Worm (Caenorhabditis elegans): ENCODE results near the gene F39E9.14.
"Not testable (repeated sequence)": the region's sequence is repeated elsewhere in the genome, so short reads cannot be mapped to it uniquely, and the experiment has no call there.

F39E9.14 gene

DNA sequence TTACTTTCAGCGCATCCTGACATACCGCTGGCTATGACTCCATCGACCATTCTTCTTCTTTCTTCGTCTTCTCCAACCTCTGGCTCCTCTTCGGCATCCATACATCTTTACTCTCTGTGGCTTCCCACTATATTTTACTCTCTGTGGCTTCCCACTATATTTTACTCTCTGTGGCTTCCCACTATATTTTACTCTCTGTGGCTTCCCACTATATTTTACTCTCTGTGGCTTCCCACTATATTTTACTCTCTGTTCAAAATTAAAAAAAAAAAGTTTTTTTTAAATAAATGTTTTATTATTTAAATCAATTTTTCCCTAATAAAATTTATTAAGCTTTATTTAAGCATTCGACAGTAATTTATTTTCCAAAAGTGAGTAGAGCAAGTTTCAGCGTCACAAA lies at the start of gene F39E9.14:
F39E9.14 (minus strand) TSS at position 101 of the 400 bp plus-strand sequence.
- TF ChIP-seq hlh-15, rnt-1, ceh-2 (tag; optimal IDR thresholded peaks at IDR 0.05): not testable (repeated sequence)

DNA sequence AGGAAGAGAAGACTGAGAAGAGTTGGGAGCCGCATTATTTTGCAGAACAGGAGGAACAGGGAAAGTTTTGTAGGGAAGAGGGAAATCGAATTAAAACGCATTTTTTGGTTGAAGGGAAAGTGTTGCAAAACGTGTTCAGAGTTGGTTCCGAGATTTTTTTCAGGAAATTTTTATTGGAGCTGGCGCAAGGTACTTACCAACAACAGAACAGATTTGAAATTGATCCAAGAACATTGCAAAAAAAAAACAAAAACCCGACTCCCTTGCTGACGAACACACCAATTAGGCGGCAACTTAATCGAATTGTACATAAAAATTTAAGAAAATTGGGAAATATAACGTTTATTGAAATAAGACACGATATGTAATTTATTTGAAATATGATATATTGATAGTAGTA lies 48.1 kb upstream of the F39E9.14 start, which contains the start of gene F14D2.7:
F14D2.7 (minus strand) TSS at position 101 of the 400 bp plus-strand sequence.
- TF ChIP-seq pat-9 (tag; optimal IDR thresholded peaks at IDR 0.05): no peak
- TF ChIP-seq dmd-4 (tag; optimal IDR thresholded peaks at IDR 0.05; ENCODE audit: borderline replicate concordance): no peak
- TF ChIP-seq unc-55 (GFP tag; optimal IDR thresholded peaks at IDR 0.05): no peak
- TF ChIP-seq lim-6 (tag; optimal IDR thresholded peaks at IDR 0.05): no peak
- no peak for TF ChIP-seq fkh-10 (GFP tag; optimal IDR thresholded peaks at IDR 0.05)
- TF ChIP-seq unc-3 (GFP tag; conservative IDR thresholded peaks at IDR 0.05): no peak
- no peak for TF ChIP-seq unc-3 (tag; optimal IDR thresholded peaks at IDR 0.05)
- TF ChIP-seq ref-2 (tag; optimal IDR thresholded peaks at IDR 0.05): no peak
- TF ChIP-seq ceh-2 (tag; optimal IDR thresholded peaks at IDR 0.05): no peak
- no peak for TF ChIP-seq pax-1 (tag; optimal IDR thresholded peaks at IDR 0.05)
- no peak for TF ChIP-seq ceh-31 (tag; optimal IDR thresholded peaks at IDR 0.05)
- no peak for TF ChIP-seq pqm-1 (tag; optimal IDR thresholded peaks at IDR 0.05)

DNA sequence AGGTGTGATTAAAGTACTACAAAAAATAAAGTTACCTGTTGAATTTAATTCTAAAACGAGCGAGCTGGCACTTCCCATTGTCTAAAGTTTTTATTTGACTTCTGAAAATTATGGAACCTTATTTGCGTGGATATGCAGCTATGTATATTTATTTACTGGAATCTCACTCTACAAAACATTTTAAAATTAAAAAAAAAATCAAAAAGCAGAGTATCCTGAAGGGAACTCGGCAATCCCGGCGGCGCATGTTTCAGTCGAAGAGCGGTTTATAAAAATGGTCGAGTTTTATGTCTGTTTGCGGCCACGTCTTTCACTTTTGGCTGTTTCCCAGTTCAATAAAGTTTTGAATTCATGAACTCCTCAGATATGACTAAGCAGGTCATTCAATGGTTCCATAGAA lies 46.6 kb upstream of the F39E9.14 start, which contains the start of gene F14D2.19:
F14D2.19 (minus strand) TSS at position 101 of the 400 bp plus-strand sequence.
- TF ChIP-seq elt-2 (tag; optimal IDR thresholded peaks at IDR 0.05) (no peak), lin-11 (tag; optimal IDR thresholded peaks at IDR 0.05) (no peak), pha-2 (tag; optimal IDR thresholded peaks at IDR 0.05) (no peak), unc-55 (GFP tag; optimal IDR thresholded peaks at IDR 0.05) (no peak), sdc-2 (tag; optimal IDR thresholded peaks at IDR 0.05) (no peak), F13H6.1 (tag; optimal IDR thresholded peaks at IDR 0.05) (no peak), fkh-10 (GFP tag; optimal IDR thresholded peaks at IDR 0.05) (no peak), ets-4 (tag; optimal IDR thresholded peaks at IDR 0.05) (no peak), rnt-1 (tag; optimal IDR thresholded peaks at IDR 0.05) (no peak)

DNA sequence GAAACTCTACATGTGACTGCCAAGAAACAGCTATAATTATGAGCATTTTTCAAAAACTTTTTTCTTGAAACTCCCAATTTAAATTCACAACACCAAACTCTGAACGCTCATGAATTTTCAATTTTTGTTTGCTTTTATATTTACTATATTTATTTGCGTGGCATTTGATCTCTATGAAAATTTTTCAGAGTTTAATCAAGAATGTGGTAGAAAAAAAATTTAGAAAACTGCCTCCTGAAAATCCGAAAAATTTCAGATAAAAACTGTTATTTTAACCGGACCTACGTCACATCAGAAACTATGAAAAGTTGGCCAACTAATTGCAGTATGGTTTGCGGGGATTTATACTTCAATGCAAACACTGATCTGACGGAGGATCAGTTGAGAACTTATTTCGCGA lies 41.6 kb upstream of the F39E9.14 start, which contains the start of gene irld-27:
irld-27 (plus strand) TSS at position 301 of the 400 bp plus-strand sequence.
- TF ChIP-seq hlh-15 (tag; optimal IDR thresholded peaks at IDR 0.05): no peak
- TF ChIP-seq ceh-18 (tag; optimal IDR thresholded peaks at IDR 0.05): no peak
- TF ChIP-seq ahr-1 (tag; optimal IDR thresholded peaks at IDR 0.05): no peak
- no peak for TF ChIP-seq unc-55 (GFP tag; optimal IDR thresholded peaks at IDR 0.05)
- no peak for TF ChIP-seq fkh-6 (tag; optimal IDR thresholded peaks at IDR 0.05)
- TF ChIP-seq elt-4 (tag; optimal IDR thresholded peaks at IDR 0.05): no peak
- TF ChIP-seq fkh-10 (GFP tag; optimal IDR thresholded peaks at IDR 0.05): no peak
- TF ChIP-seq ttx-3 (tag; optimal IDR thresholded peaks at IDR 0.05): no peak
- no peak for TF ChIP-seq sox-4 (tag; optimal IDR thresholded peaks at IDR 0.05)
- TF ChIP-seq fax-1 (tag; optimal IDR thresholded peaks at IDR 0.05): no peak
- no peak for TF ChIP-seq ceh-14 (tag; optimal IDR thresholded peaks at IDR 0.05)
- no peak for TF ChIP-seq ceh-31 (tag; optimal IDR thresholded peaks at IDR 0.05)
- no peak for TF ChIP-seq K09A11.1 (tag; optimal IDR thresholded peaks at IDR 0.05; ENCODE audit: insufficient read depth)
- TF ChIP-seq ets-4 (tag; optimal IDR thresholded peaks at IDR 0.05): no peak
- no peak for TF ChIP-seq hlh-6 (tag; optimal IDR thresholded peaks at IDR 0.05)
- no peak for TF ChIP-seq F13H6.1 (tag; optimal IDR thresholded peaks at IDR 0.05)
- no peak for TF ChIP-seq eyg-1 (tag; optimal IDR thresholded peaks at IDR 0.05)
- TF ChIP-seq sox-2 (GFP tag; IDR thresholded peaks at IDR 0.05): no peak
- no peak for TF ChIP-seq T23F11.4 (GFP tag; optimal IDR thresholded peaks at IDR 0.05)

DNA sequence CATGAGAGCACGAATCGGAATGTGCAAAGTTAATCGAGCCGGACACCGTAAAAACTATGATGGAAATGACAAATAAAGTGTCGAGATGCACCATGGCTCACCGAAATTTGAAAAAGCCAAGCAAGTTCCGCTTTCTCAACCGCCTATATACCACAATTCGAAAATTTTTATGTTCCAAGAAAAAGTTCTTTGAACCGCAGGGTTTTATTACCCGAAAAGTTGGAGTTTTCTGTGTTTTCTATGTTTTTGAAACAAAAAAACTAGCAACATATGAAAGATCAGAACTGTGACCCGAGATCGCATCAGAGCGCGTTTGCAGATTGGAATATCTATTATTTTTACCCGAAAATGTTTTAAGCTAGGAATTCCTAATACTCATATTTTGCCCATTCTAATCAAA lies 36.7 kb upstream of the F39E9.14 start, which contains the start of gene Y46D2A.3:
Y46D2A.3 (minus strand) TSS at position 101 of the 400 bp plus-strand sequence.
- TF ChIP-seq sdc-2 (tag; optimal IDR thresholded peaks at IDR 0.05) (no peak), ceh-6 (GFP tag; optimal IDR thresholded peaks at IDR 0.05) (no peak)
